Fruit fly (Drosophila melanogaster) whole organism, embryonic: ENCODE results near the gene Hou.

ENCODE experiments used
- Awh ChIP-seq: fragments of 200-800 bp; sonication (Bioruptor generic); IDR thresholded peaks from 2 replicates; pipeline ENCODE4, ENCODE4 v1.3.6; 2022; ENCODE audit warnings: missing biosample characterization, missing genetic modification characterization
- C15 ChIP-seq: fragments of 200-800 bp; sonication (Bioruptor generic); IDR thresholded peaks from 3 replicates; pipeline ENCODE4 v1.3.6; 2022; ENCODE audit warnings: missing biosample characterization, missing genetic modification characterization
- CG11247 ChIP-seq: fragments of 200-800 bp; sonication (Bioruptor generic); IDR thresholded peaks from 2 replicates; pipeline ENCODE4 v1.3.6; 2022; ENCODE audit warnings: missing biosample characterization, missing genetic modification characterization
- CG12104 ChIP-seq: fragments of 200-800 bp; sonication (Bioruptor generic); optimal IDR thresholded peaks from 3 replicates; lab custom pipeline; 2016; ENCODE audit warnings: missing biosample characterization, missing genetic modification characterization
- CG1233 ChIP-seq: fragments of 200-800 bp; sonication (Bioruptor generic); optimal IDR thresholded peaks from 4 replicates; lab custom pipeline; 2018; ENCODE audit warnings: missing biosample characterization, mild to moderate bottlenecking, missing genetic modification characterization
- CG13123 ChIP-seq: fragments of 200-800 bp; sonication (Bioruptor generic); optimal IDR thresholded peaks from 2 replicates; lab custom pipeline; 2016; ENCODE audit warnings: missing biosample characterization, missing genetic modification characterization
- CG13624 ChIP-seq: fragments of 200-800 bp; sonication (Bioruptor generic); optimal IDR thresholded peaks from 2 replicates; lab custom pipeline; 2016; ENCODE audit warnings: missing biosample characterization, missing genetic modification characterization
- CG14441 ChIP-seq: fragments of 200-800 bp; sonication (Bioruptor generic); IDR thresholded peaks from 2 replicates; pipeline ENCODE4 v1.3.6; 2022; ENCODE audit warnings: missing biosample characterization, missing genetic modification characterization
- CG15696 ChIP-seq: fragments of 200-800 bp; sonication (Bioruptor generic); optimal IDR thresholded peaks from 2 replicates; lab custom pipeline; 2019; ENCODE audit warnings: missing biosample characterization, mild to moderate bottlenecking, missing genetic modification characterization, moderate library complexity
- CG16815 ChIP-seq: fragments of 200-800 bp; sonication (Bioruptor generic); optimal IDR thresholded peaks from 3 replicates; lab custom pipeline; 2017; ENCODE audit warnings: missing biosample characterization, mild to moderate bottlenecking, missing genetic modification characterization
- CG17359 ChIP-seq: fragments of 200-800 bp; sonication (Bioruptor generic); optimal IDR thresholded peaks from 3 replicates; lab custom pipeline; 2018; ENCODE audit warnings: missing biosample characterization, mild to moderate bottlenecking, missing genetic modification characterization, moderate library complexity
- CG1832 ChIP-seq: fragments of 200-800 bp; sonication (Bioruptor generic); optimal IDR thresholded peaks from 2 replicates; lab custom pipeline; 2017; ENCODE audit warnings: missing biosample characterization, mild to moderate bottlenecking, missing genetic modification characterization, inconsistent platforms
- CG18476 ChIP-seq: fragments of 200-800 bp; sonication (Bioruptor generic); optimal IDR thresholded peaks from 2 replicates; lab custom pipeline; 2016; ENCODE audit warnings: missing biosample characterization, mild to moderate bottlenecking, missing genetic modification characterization
- CG2199 ChIP-seq: fragments of 200-800 bp; sonication (Bioruptor generic); IDR thresholded peaks from 3 replicates; pipeline ENCODE4 v1.3.6; 2022; ENCODE audit warnings: missing biosample characterization, missing genetic modification characterization
- CG30431 ChIP-seq: fragments of 200-800 bp; sonication (Bioruptor generic); optimal IDR thresholded peaks from 2 replicates; lab custom pipeline; 2017; ENCODE audit warnings: missing biosample characterization, missing genetic modification characterization
- CG32767 ChIP-seq: fragments of 200-800 bp; sonication (Bioruptor generic); IDR thresholded peaks from 2 replicates; pipeline ENCODE4 v1.3.6; 2022; ENCODE audit warnings: missing biosample characterization, missing genetic modification characterization
- CG3407 ChIP-seq: fragments of 200-800 bp; sonication (Bioruptor generic); optimal IDR thresholded peaks from 2 replicates; lab custom pipeline; 2018; ENCODE audit warnings: missing biosample characterization, mild to moderate bottlenecking, missing genetic modification characterization
- CG34224 ChIP-seq: fragments of 200-800 bp; sonication (Bioruptor generic); IDR thresholded peaks from 3 replicates; pipeline ENCODE4 v1.3.6; 2022; ENCODE audit warnings: missing biosample characterization, missing genetic modification characterization; ENCODE audit not compliant: partially characterized antibody
- CG42726 ChIP-seq: fragments of 200-800 bp; sonication (Bioruptor generic); IDR thresholded peaks from 2 replicates; pipeline ENCODE4 v1.3.6; 2022; ENCODE audit warnings: missing biosample characterization, missing genetic modification characterization; ENCODE audit not compliant: partially characterized antibody
- CG4707 ChIP-seq: fragments of 200-800 bp; sonication (Bioruptor generic); optimal IDR thresholded peaks from 2 replicates; lab custom pipeline; 2018; ENCODE audit warnings: missing biosample characterization, mild to moderate bottlenecking, missing genetic modification characterization, moderate library complexity
- CG6765 ChIP-seq: fragments of 200-800 bp; sonication (Bioruptor generic); optimal IDR thresholded peaks from 3 replicates; lab custom pipeline; 2017; ENCODE audit warnings: missing biosample characterization, mild to moderate bottlenecking, missing genetic modification characterization
- CG6813 ChIP-seq: fragments of 200-800 bp; sonication (Bioruptor generic); optimal IDR thresholded peaks from 2 replicates; lab custom pipeline; 2017; ENCODE audit warnings: missing biosample characterization, missing genetic modification characterization, mild to moderate bottlenecking, moderate library complexity, missing genetic modification reagents
- CG6854 ChIP-seq: fragments of 200-800 bp; sonication (Bioruptor generic); optimal IDR thresholded peaks from 3 replicates; lab custom pipeline; 2017; ENCODE audit warnings: missing biosample characterization, mild to moderate bottlenecking, missing genetic modification characterization
- CG7357 ChIP-seq: fragments of 200-800 bp; sonication (Bioruptor generic); IDR thresholded peaks from 3 replicates; pipeline ENCODE4 v1.3.6; 2022; ENCODE audit warnings: missing biosample characterization, missing genetic modification characterization
- CrebB ChIP-seq: fragments of 200-800 bp; sonication (Bioruptor generic); optimal IDR thresholded peaks from 3 replicates; lab custom pipeline; 2018; ENCODE audit warnings: missing biosample characterization, mild to moderate bottlenecking, missing genetic modification characterization
- Ets65A ChIP-seq: fragments of 200-800 bp; sonication (Bioruptor generic); peaks from one replicate; lab custom pipeline; 2016; ENCODE audit warnings: missing biosample characterization, missing genetic modification characterization
- Gug ChIP-seq: fragments of 200-800 bp; sonication (Bioruptor generic); IDR thresholded peaks from 4 replicates; pipeline ENCODE4 v1.3.6; 2022; ENCODE audit warnings: missing biosample characterization, missing genetic modification characterization
- HLH4C ChIP-seq: fragments of 200-800 bp; sonication (Bioruptor generic); IDR thresholded peaks from 3 replicates; pipeline ENCODE4 v1.3.6; 2022; ENCODE audit warnings: missing biosample characterization, missing genetic modification characterization; ENCODE audit not compliant: partially characterized antibody
- Hsf ChIP-seq: fragments of 200-800 bp; sonication (Bioruptor generic); optimal IDR thresholded peaks from 3 replicates; lab custom pipeline; 2016; ENCODE audit warnings: missing biosample characterization, missing genetic modification characterization
- MBD-R2 ChIP-seq: fragments of 200-800 bp; sonication (Bioruptor generic); IDR thresholded peaks from 2 replicates; pipeline ENCODE4 v1.3.6; 2022; ENCODE audit warnings: missing biosample characterization, missing genetic modification characterization
- Max ChIP-seq: fragments of 200-800 bp; sonication (Bioruptor generic); optimal IDR thresholded peaks from 2 replicates; lab custom pipeline; 2016; ENCODE audit warnings: missing biosample characterization, mild to moderate bottlenecking, missing genetic modification characterization
- Optix ChIP-seq: fragments of 200-800 bp; sonication (Bioruptor generic); IDR thresholded peaks from 3 replicates; pipeline ENCODE4 v1.3.6; 2022; ENCODE audit warnings: missing biosample characterization, missing genetic modification characterization
- Rfx ChIP-seq: fragments of 200-800 bp; sonication (Bioruptor generic); IDR thresholded peaks from 2 replicates; pipeline ENCODE4 v1.3.6; 2022; ENCODE audit warnings: missing biosample characterization, missing genetic modification characterization
- Scr ChIP-seq: fragments of 200-800 bp; sonication (Bioruptor generic); IDR thresholded peaks from 2 replicates; pipeline ENCODE4 v1.3.6; 2022; ENCODE audit warnings: missing biosample characterization, missing genetic modification characterization; ENCODE audit not compliant: partially characterized antibody
- Sin3A ChIP-seq: fragments of >200 bp; optimal IDR thresholded peaks from 2 replicates; lab custom pipeline; 2018
- Sox102F ChIP-seq: fragments of 200-800 bp; sonication (Bioruptor generic); optimal IDR thresholded peaks from 2 replicates; lab custom pipeline; 2018; ENCODE audit warnings: missing biosample characterization, mild to moderate bottlenecking, missing genetic modification characterization, moderate library complexity
- Xbp1 ChIP-seq: fragments of 200-800 bp; sonication (Bioruptor generic); optimal IDR thresholded peaks from 3 replicates; lab custom pipeline; 2016; ENCODE audit warnings: missing biosample characterization, mild to moderate bottlenecking, missing genetic modification characterization
- bbx ChIP-seq: fragments of 200-800 bp; sonication (Bioruptor generic); IDR thresholded peaks from 2 replicates; pipeline ENCODE4 v1.3.6; 2022; ENCODE audit warnings: missing biosample characterization, missing genetic modification characterization; ENCODE audit not compliant: partially characterized antibody
- caup ChIP-seq: fragments of 200-800 bp; sonication (Bioruptor generic); optimal IDR thresholded peaks from 3 replicates; lab custom pipeline; 2017; ENCODE audit warnings: missing biosample characterization, mild to moderate bottlenecking, missing genetic modification characterization, moderate library complexity; ENCODE audit not compliant: severe bottlenecking
- da ChIP-seq: fragments of 200-800 bp; sonication (Bioruptor generic); optimal IDR thresholded peaks from 2 replicates; lab custom pipeline; 2016; ENCODE audit warnings: missing biosample characterization, missing genetic modification characterization
- dm ChIP-seq: fragments of 200-800 bp; sonication (Bioruptor generic); optimal IDR thresholded peaks from 3 replicates; lab custom pipeline; 2016; ENCODE audit warnings: missing biosample characterization, missing genetic modification characterization
- dmrt99B ChIP-seq: fragments of 200-800 bp; sonication (Bioruptor generic); optimal IDR thresholded peaks from 2 replicates; lab custom pipeline; 2018; ENCODE audit warnings: missing biosample characterization, mild to moderate bottlenecking, missing genetic modification characterization, moderate library complexity
- dpn ChIP-seq, 2 experiments: fragments of 200-800 bp; sonication (Bioruptor generic); optimal IDR thresholded peaks; 3 replicates each; lab custom pipeline; 2016; ENCODE audit warnings: missing biosample characterization in 2 of 2, missing genetic modification characterization in 2 of 2
- her ChIP-seq: fragments of 200-800 bp; sonication (Bioruptor generic); optimal IDR thresholded peaks from 2 replicates; lab custom pipeline; 2016; ENCODE audit warnings: missing biosample characterization, missing genetic modification characterization
- knrl ChIP-seq: fragments of 200-800 bp; sonication (Bioruptor generic); IDR thresholded peaks from 3 replicates; pipeline ENCODE4 v1.3.6; 2022; ENCODE audit warnings: missing biosample characterization, missing genetic modification characterization; ENCODE audit not compliant: partially characterized antibody
- lmd ChIP-seq: fragments of 200-800 bp; sonication (Bioruptor generic); IDR thresholded peaks from 2 replicates; pipeline ENCODE4 v1.3.6; 2022; ENCODE audit warnings: missing biosample characterization, missing genetic modification characterization
- luna ChIP-seq: fragments of 200-800 bp; sonication (Bioruptor generic); optimal IDR thresholded peaks from 2 replicates; lab custom pipeline; 2016; ENCODE audit warnings: missing biosample characterization, missing genetic modification characterization
- pfk ChIP-seq: fragments of 200-800 bp; sonication (Bioruptor generic); optimal IDR thresholded peaks from 2 replicates; lab custom pipeline; 2018; ENCODE audit warnings: missing biosample characterization, mild to moderate bottlenecking, missing genetic modification characterization, moderate library complexity
- pnt ChIP-seq: fragments of 200-800 bp; sonication (Bioruptor generic); optimal IDR thresholded peaks from 3 replicates; lab custom pipeline; 2016; ENCODE audit warnings: missing biosample characterization, missing genetic modification characterization
- row ChIP-seq: fragments of 200-800 bp; sonication (Bioruptor generic); IDR thresholded peaks from 3 replicates; pipeline ENCODE4 v1.3.6; 2022; ENCODE audit warnings: missing biosample characterization, missing genetic modification characterization
- sd ChIP-seq: fragments of 200-800 bp; sonication (Bioruptor generic); optimal IDR thresholded peaks from 3 replicates; lab custom pipeline; 2018; ENCODE audit warnings: missing biosample characterization, mild to moderate bottlenecking, missing genetic modification characterization, moderate library complexity
- zfh1 ChIP-seq: fragments of 200-800 bp; sonication (Bioruptor generic); IDR thresholded peaks from 3 replicates; pipeline ENCODE4 v1.3.6; 2022; ENCODE audit warnings: missing biosample characterization, missing genetic modification characterization

The Hou gene

dm6 chrX:18613434-18613833 lies 36.8 kb downstream of the Hou start (continued):
- peak; percentile 43 for TF ChIP-seq dmrt99B
- no peak for TF ChIP-seq CG6813 (GFP tag; lab: Kevin White, UChicago)
- TF ChIP-seq CG12104 = no peak
- no peak for TF ChIP-seq C15
- TF ChIP-seq CG3407 (GFP tag; lab: Kevin White, UChicago) = no peak
- no peak for TF ChIP-seq Awh (GFP tag; lab: Robert Waterston, UW)
- TF ChIP-seq zfh1 (GFP tag; lab: Robert Waterston, UW) = no peak
- no peak for TF ChIP-seq Scr (GFP tag; lab: Robert Waterston, UW)
- no peak for TF ChIP-seq CG30431 (GFP tag; lab: Kevin White, UChicago)
- no peak for TF ChIP-seq pfk (GFP tag; lab: Kevin White, UChicago)
- TF ChIP-seq HLH4C (GFP tag; lab: Robert Waterston, UW) = no peak
- TF ChIP-seq CrebB (tag; lab: Kevin White, UChicago) = no peak
- no peak for TF ChIP-seq CG2199 (GFP tag; lab: Robert Waterston, UW)
- no peak for TF ChIP-seq CG15696 (tag; lab: Kevin White, UChicago)
- TF ChIP-seq Hsf = peak; percentile 1
- TF ChIP-seq CG7357 (GFP tag; lab: Robert Waterston, UW) = 0 out of 3 replicates have a peak, but pooled peaks have one; percentile 19
- no peak for TF ChIP-seq Optix (GFP tag; lab: Robert Waterston, UW)
- no peak for TF ChIP-seq CG42726
- no peak for TF ChIP-seq luna (GFP tag; lab: Kevin White, UChicago)
- TF ChIP-seq Sox102F = peak; percentile 10
- no peak for TF ChIP-seq CG6765 (GFP tag; lab: Kevin White, UChicago)
- TF ChIP-seq CG17359 (tag; lab: Kevin White, UChicago) = peak; percentile 0
- TF ChIP-seq pnt (GFP tag; lab: Kevin White, UChicago) = peak; percentile 6
- no peak for TF ChIP-seq her (GFP tag; lab: Kevin White, UChicago)
- TF ChIP-seq MBD-R2 (GFP tag; lab: Robert Waterston, UW) = no peak
- TF ChIP-seq Xbp1 (GFP tag; lab: Kevin White, UChicago) = peak; percentile 18
- TF ChIP-seq CG32767 (GFP tag; lab: Robert Waterston, UW) = no peak
- no peak for TF ChIP-seq CG34224 (GFP tag; lab: Robert Waterston, UW)
- TF ChIP-seq knrl (GFP tag; lab: Robert Waterston, UW) = no peak
- no peak for TF ChIP-seq sd (tag; lab: Kevin White, UChicago)
- TF ChIP-seq CG1233 (GFP tag; lab: Kevin White, UChicago) = no peak
- no peak for TF ChIP-seq CG11247 (GFP tag; lab: Robert Waterston, UW)
- no peak for TF ChIP-seq CG13624
- no peak for TF ChIP-seq CG4707
- TF ChIP-seq Rfx (GFP tag; lab: Robert Waterston, UW) = no peak
- no peak for TF ChIP-seq Ets65A (GFP tag; lab: Kevin White, UChicago)
- no peak for TF ChIP-seq caup
- peak; percentile 33; the same call in 1 of the 2 replicates for TF ChIP-seq lmd (GFP tag; lab: Robert Waterston, UW)
- no peak for TF ChIP-seq Max (GFP tag; lab: Kevin White, UChicago)
- TF ChIP-seq CG16815 (GFP tag; lab: Kevin White, UChicago) = no peak
- TF ChIP-seq CG13123 (GFP tag; lab: Kevin White, UChicago) = no peak
- TF ChIP-seq bbx = no peak
- TF ChIP-seq CG1832 (GFP tag; lab: Kevin White, UChicago) = no peak
- no peak for TF ChIP-seq da (GFP tag; lab: Kevin White, UChicago)
- 0 out of 2 replicates have a peak, but pooled peaks have one; percentile 29 for TF ChIP-seq CG14441 (GFP tag; lab: Robert Waterston, UW)
- no peak for TF ChIP-seq dpn (GFP tag; optimal IDR thresholded peaks at IDR 0.05; lab: Kevin White, UChicago)
- TF ChIP-seq CG18476 (GFP tag; lab: Kevin White, UChicago) = no peak
- TF ChIP-seq Sin3A (lab: Kevin White, UChicago) = no peak
- TF ChIP-seq CG6854 (GFP tag; lab: Kevin White, UChicago) = no peak
- TF ChIP-seq Gug (GFP tag; lab: Robert Waterston, UW) = no peak
- peak; percentile 58 for TF ChIP-seq row (GFP tag; lab: Robert Waterston, UW)
- no peak for TF ChIP-seq dm
